Fruit fly (Drosophila melanogaster) whole organism: Measurements from ENCODE around the gene CG43924.
"Not testable (repeated sequence)": the region's sequence is repeated elsewhere in the genome, so short reads cannot be mapped to it uniquely, and the experiment has no call there.

Source experiments
- CG8478 ChIP-seq: fragments of >200 bp; optimal IDR thresholded peaks from 2 replicates; lab custom pipeline; 2018; ENCODE audit warnings: inconsistent platforms
- EcR ChIP-seq, 2 experiments: fragments of >200 bp; optimal IDR thresholded peaks; 2 replicates each; lab custom pipeline; 2017; ENCODE audit warnings: missing biosample characterization in 2 of 2, missing genetic modification characterization in 2 of 2, missing genetic modification reagents in 2 of 2
- psq ChIP-seq: fragments of >200 bp; optimal IDR thresholded peaks from 2 replicates; lab custom pipeline; 2017
- usp ChIP-seq: fragments of >200 bp; optimal IDR thresholded peaks from 2 replicates; lab custom pipeline; 2017; ENCODE audit warnings: missing biosample characterization, missing genetic modification characterization, mixed read lengths

DNA sequence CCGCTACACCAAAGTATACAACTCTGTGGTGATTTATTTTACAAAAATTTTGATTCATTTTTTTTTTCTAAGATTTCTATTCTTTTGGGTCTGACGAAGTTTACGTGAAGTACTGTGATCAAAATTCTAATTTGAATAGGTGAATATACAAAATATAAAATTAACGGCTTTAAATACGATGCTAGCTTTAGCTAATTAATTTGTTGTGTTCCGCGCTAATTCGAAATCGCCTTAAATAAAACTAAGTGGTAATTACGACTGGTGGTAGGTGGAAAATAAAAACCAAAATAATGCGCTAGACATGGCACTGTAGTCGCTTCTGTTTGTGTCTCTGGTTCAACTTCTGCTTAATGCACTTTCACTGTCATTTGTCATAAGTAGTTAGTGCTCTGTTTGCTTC is 34.9 kb downstream of the CG43924 start, which contains the start of gene CG43923:
- TF ChIP-seq usp (GFP tag; lab: Kevin White, UChicago); psq; CG8478 (lab: Kevin White, UChicago); EcR (GFP tag; optimal IDR thresholded peaks at IDR 0.05; lab: Kevin White, UChicago): not testable (repeated sequence)
